Worm (Caenorhabditis elegans) whole organism, L3 larva: ENCODE measurements around the gene Y41G9A.6.

ENCODE experiments used
- nfya-1 ChIP-seq: sonication (generic microtip); optimal IDR thresholded peaks from 2 replicates; lab custom pipeline; 2017; ENCODE audit warnings: missing genetic modification characterization, mild to moderate bottlenecking, missing compliant biosample characterization, antibody characterized with exemption, moderate library complexity; ENCODE audit not compliant: insufficient read depth
- nhr-25 ChIP-seq: sonication (generic microtip); optimal IDR thresholded peaks from 2 replicates; lab custom pipeline; 2017; ENCODE audit warnings: missing biosample characterization, missing genetic modification characterization
- nhr-43 ChIP-seq: sonication (generic microtip); optimal IDR thresholded peaks from 2 replicates; lab custom pipeline; 2016; ENCODE audit warnings: mild to moderate bottlenecking, missing genetic modification characterization, missing compliant biosample characterization; ENCODE audit not compliant: poor library complexity, severe bottlenecking
- pha-4 ChIP-seq: fragments of 150-350 bp; optimal IDR thresholded peaks from 2 replicates; lab custom pipeline; 2014; ENCODE audit warnings: missing biosample characterization, missing genetic modification reagents, missing genetic modification characterization
- ztf-4 ChIP-seq: fragments of 150-350 bp; optimal IDR thresholded peaks from 2 replicates; lab custom pipeline; 2014; ENCODE audit warnings: missing biosample characterization, missing genetic modification characterization

- no peak for TF ChIP-seq pha-4
- no peak for TF ChIP-seq nfya-1 (tag; lab: Kevin White, UChicago)
- no peak for TF ChIP-seq nhr-43 (tag; lab: Kevin White, UChicago)
- no peak for TF ChIP-seq ztf-4
- TF ChIP-seq nhr-25 (tag; lab: Kevin White, UChicago), result no peak
These were observed 41.9 kb upstream of the Y41G9A.6 start, which contains the start of gene cnnm-3 for ce11 chrX:3045466-3045865.
